Worm (Caenorhabditis elegans): ENCODE data around the gene spat-1.

spat-1 gene

DNA sequence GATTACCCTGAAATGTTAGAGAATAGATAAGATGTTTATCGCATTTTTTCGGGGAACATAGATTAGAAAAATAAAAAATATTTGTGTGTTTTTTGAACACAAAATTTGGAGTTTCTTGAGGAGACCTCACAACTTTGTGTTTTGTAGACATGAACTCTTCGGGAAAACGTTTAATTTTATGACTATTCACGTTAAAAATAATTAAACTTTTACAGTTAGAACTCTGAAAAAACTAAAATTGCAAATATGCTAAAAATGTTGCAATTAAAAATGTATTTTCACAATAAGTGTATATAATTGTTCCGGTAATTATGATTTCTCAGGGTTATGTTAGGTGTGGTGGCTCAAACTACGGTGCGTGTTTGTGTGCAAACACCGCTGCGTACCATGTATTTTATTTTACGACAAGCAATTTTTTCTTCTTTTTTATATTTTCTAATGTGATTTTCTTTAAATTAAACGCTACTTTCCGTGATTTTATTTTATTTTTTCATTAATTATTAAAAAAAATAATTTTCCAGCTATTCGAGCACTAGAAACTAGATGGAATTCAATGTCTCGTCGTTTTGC, at the start of gene spat-1, which contains the start of gene F57C2.5:
Gene spat-1, plus strand, starts transcription at position 520 of the 570 bp plus-strand sequence.
Gene F57C2.5, minus strand, starts transcription at position 7 of the 570 bp plus-strand sequence.
- no peak for TF ChIP-seq unc-62 (GFP tag; optimal IDR thresholded peaks at IDR 0.05)

DNA sequence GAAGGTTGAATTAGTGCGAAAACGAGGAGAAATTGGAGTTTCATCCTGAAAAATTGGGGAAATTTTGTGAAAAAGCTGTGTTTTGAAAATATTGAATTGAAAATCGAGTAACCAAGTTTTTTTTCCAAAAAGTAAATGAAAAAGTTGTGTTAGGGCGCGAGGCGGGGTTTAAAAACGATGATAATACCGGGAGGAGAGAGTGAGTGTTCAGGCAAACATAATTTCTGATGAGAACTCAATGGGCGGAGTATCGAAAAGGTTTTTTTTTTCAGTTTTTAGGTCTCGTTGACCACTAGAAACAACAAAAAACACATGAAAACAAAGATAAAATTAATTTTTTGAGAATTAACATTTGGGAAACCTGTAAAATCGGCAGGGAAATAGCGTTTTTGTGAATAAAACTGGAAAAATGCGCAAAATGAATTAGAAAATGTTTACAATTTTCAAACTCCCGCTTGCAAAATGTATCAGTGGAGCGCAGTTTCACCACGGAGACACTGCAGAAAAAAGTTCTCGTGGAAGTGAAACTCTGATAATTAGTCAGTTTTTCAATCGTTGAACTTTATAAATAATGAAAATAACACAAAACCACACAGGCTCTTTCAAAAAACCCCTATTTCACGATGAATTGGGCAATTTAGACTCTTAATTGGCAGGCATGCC, 48.8 kb upstream of the spat-1 start, which contains the start of gene C13B4.1:
Gene C13B4.1, minus strand, starts transcription at position 51 of the 663 bp plus-strand sequence.
- no peak for TF ChIP-seq unc-62 (GFP tag; optimal IDR thresholded peaks at IDR 0.05)

DNA sequence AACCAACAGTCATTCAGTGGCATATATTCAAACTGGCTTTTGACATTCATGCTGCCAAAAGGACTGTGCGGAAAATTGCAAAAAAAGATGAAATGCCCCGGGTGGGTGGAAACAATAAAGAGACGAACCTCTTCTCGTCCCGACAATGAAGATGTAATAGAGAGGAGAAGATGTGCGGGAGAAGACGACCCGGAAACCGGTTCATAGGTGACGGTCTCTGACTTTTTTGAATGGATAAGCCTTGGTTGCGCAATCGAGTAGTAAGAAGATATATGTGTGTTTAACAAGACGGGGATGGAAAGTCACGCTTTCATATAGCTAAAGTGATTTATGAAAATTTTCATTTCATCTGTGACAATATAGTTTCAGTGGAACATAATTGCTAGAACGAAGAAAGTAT, 47.8 kb upstream of the spat-1 start:
- TF ChIP-seq unc-62 (GFP tag; optimal IDR thresholded peaks at IDR 0.05), result no peak

DNA sequence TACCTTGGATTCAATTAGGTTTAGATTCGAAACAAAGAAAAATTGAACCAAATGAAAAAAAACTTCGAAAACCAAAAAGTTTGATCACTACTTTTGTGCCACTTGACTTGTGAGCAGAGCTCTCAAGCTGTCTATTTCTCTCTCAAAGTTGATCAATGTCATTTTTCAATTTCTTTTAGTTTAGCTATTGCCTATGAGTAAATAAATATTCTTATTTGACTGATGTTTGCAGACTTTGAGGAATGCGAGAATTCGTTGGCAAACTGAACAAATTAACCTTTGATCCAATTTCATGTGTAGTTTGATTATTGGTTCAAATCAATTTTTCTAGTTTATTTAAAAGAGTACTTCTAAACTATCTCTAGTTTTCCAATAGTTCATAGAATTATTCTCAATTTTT, 44.7 kb upstream of the spat-1 start:
- TF ChIP-seq unc-62 (GFP tag; optimal IDR thresholded peaks at IDR 0.05), result no peak

DNA sequence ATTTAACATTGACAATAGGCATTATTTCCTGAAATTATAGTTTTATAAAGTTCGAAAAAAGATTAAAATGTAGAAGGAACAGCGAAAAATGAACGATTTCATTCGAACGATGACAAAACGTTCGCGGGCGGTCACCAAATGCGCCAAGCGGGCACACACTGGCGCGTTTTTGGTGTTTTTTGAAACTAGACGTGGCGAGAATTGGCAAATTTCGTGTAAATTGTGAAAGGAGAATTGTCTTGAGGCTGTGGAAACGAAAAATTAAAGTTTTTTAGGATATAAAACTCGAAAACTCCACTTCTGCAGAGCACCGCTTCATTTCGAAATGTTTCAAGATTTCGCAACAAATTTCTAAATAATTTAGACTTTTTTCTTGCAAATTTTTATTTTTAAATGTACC, 39.9 kb upstream of the spat-1 start, which contains the start of gene usp-14:
Gene usp-14, minus strand, starts transcription at position 28 of the 400 bp plus-strand sequence.
- TF ChIP-seq unc-62 (GFP tag; optimal IDR thresholded peaks at IDR 0.05), result no peak

DNA sequence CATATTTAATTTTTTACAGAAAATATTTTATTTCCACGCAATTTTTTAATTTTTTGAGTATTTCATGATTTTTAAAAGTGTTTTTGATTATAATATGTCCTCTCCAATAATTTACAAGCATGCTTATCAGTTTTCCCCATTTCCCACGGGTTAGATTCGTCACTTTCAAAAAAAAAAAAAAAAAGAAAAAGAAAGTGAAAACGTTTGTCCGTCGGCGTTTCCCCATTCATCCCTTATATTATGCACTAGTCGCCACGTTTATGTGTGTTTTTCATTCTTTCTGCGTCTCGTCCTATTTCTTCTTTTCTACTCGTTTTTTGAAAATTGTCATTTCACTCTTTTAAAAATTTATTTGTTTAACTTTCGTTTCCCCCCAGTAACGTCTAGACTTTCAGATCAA, 39.1 kb upstream of the spat-1 start, which contains the start of gene vnut-1:
Gene vnut-1, plus strand, starts transcription at position 396 of the 400 bp plus-strand sequence.
- no peak for TF ChIP-seq unc-62 (GFP tag; optimal IDR thresholded peaks at IDR 0.05)

DNA sequence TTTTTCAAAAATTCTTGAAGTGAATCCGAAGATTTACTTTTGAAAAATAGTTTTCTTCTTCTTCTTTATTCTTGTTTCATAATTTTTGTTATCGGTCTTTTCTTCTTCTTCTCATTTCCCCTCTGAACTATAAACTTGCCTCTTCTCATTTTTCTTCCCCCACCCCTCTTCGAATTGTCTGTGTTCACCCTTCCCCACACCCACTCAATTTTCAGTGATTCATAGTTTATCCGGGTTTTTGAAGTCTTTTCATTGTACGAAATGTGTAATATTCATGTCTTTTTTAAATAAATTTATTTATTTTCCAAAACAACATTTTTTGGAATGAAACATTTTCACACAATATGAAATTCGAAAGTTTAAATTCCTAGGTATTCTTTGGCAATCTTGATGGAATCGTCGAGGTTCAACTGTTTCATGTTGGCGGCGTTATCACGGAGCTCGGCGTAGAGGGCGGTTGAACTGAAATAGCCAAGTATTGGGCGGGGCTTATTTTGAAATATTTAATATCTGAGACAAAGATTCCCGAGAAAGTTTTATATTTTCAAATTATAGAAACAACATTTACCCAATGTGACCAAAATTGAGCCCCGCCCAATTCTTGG, 35.9 kb upstream of the spat-1 start:
- no peak for TF ChIP-seq unc-62 (GFP tag; optimal IDR thresholded peaks at IDR 0.05)

DNA sequence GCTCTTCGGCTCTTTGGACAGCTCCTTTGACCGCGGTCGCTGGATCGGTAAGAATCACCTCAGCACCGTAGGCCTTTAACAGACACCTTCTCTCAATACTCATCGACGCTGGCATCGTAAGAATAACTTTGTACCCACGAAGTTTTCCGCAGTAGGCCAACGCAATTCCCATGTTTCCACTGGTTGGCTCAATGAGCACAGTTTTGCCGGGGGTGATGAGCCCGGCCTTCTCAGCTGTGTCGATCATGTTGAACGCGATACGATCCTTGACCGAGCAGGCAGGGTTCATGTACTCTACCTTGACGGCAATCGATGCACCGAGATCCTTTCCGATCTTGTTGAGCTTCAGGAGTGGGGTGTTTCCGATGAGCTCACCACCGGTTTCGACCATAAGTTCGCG, 34.5 kb upstream of the spat-1 start:
- TF ChIP-seq unc-62 (GFP tag; optimal IDR thresholded peaks at IDR 0.05), result no peak

DNA sequence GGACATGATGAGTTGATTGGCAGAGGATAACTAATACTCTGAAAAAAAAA, 34.3 kb upstream of the spat-1 start, which contains the start of gene cysl-2:
Gene cysl-2, minus strand, starts transcription at position 38 of the 50 bp plus-strand sequence.
- no peak for TF ChIP-seq unc-62 (GFP tag; optimal IDR thresholded peaks at IDR 0.05)

DNA sequence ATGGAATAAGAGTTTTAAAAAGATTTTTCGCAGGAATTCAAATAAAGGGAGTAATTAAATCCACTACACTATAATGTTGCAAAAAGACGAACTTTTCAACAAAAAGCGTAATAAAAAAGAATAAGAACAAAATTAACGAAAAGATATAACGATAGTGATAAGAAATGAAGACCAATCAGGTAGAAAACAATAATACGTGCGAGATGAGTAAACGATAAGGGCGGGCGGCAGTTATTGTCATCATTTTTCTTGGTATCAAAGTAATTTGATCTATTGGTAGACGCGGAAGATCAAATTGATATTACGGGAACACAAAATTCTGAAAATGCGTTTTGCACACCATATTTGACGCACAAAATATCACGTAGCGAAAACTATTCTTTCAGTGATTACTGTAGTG, 34.1 kb upstream of the spat-1 start:
- TF ChIP-seq unc-62 (GFP tag; optimal IDR thresholded peaks at IDR 0.05), result no peak

DNA sequence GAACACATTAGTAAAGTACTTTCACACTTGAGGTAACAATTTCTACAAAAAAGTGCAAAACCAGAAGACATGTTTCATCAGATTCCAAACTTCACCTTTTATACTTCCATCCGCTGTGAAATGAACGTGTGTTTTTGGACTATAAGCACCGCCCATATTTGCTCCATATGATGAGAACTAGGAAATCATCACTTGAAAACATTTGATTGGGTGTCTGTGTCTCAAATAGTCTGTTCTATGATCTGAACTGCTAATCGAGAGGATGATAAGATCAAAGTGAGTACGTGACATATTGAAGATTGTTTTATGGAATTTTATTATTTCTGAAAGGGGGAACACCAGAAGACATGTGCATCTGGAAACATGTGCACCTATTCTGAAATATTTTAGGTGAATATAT, 33.2 kb upstream of the spat-1 start:
- TF ChIP-seq unc-62 (GFP tag; optimal IDR thresholded peaks at IDR 0.05), result no peak

DNA sequence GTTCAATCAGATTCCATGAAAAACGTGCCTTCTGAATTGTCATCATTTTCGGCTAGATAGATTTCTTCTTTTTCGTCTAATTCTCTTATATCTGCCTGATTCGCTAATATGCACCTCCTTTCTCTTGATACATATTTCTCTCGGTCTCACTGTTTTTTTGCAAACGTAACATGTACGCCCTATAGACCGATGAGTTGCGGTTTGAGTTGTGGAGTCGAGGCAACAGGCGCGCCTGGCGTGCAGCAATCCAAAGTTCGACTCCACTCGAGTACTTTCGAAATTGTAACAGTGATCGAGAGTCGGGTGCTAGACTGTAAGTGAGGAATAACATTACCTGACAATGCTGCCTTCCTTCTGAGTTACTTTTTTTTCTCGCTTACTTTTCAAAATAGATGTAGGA, 31.7 kb upstream of the spat-1 start:
- TF ChIP-seq unc-62 (GFP tag; optimal IDR thresholded peaks at IDR 0.05), result no peak

DNA sequence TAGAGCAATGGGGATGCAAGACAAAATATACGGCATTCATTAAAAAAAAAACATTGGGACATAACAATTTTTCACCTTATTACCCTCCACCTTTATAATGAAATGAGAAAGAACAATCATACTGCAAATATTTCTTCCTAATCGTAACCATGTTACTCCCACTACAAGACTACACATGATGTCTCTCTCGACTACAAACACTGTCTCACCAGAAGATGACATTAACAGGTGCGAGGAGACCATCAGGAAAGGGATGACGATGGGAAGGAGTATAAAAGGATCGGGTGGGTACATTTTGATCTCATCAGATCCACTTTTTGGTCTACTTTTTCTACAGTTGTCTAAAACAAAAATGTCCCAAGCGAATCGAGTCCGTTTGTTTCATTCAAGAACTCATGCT, 30.7 kb upstream of the spat-1 start, which contains the start of gene dhs-8:
Gene dhs-8, plus strand, starts transcription at position 179 of the 400 bp plus-strand sequence.
- no peak for TF ChIP-seq unc-62 (GFP tag; optimal IDR thresholded peaks at IDR 0.05)

DNA sequence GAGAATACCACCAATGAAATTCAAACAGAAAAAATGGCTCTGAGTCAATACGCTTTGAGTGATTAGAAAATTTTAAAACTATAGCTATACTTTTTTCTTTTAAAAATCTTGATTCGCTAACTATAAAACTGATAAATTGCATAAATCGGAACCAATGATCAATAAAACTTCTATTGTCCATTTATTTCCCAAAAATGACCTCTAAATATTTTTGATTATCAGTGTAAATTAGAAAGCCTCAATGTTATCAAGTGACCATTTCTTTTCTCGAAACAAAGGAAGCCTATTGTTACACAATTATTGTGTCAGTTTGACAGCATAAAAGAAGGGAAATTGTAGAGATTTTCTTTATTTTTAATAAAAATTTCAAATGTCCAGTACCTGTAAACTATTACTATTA, 28.4 kb upstream of the spat-1 start, which contains the start of gene K10H10.4:
Gene K10H10.4, plus strand, starts transcription at position 301 of the 400 bp plus-strand sequence.
- TF ChIP-seq unc-62 (GFP tag; optimal IDR thresholded peaks at IDR 0.05), result no peak

DNA sequence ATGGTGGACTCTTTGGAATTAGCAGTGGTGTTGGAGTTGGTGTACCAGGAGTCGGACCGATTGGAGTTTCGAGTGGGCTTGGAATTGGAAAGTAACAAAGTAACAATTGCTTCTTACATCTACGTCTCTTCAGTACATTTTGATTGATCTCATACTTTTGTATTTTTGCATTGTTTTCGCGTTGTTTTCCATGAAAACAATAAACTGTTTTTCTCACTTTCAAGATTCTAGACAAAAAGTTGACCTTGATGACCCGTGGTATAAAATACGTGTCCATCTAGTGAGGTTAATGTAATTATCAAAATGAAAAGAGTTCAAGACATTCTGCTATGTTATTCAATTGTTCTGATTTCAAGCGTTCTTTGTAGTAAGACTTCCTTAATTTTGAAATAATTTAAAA, 27.1 kb upstream of the spat-1 start, which contains the start of gene K10H10.5:
Gene K10H10.5, plus strand, starts transcription at position 301 of the 400 bp plus-strand sequence.
- TF ChIP-seq unc-62 (GFP tag; optimal IDR thresholded peaks at IDR 0.05), result no peak

DNA sequence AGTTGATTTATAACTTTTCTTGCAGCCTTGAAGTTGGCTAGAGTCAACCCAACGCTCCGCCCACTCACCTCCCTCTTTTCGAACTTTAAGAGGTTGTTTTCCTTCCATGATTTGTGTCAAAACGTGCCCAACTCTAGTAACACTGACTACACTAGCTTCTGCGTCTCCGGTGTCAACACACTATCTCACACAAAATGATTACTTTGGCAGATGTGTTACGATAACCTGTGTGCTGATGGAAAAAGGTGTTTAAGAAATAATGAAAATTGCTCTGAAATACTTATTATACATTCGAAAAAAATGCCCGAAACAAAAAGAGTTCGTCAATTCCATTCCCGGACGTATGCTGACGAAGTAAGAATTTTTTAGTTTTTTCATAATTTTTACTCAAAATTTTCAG, 25.6 kb upstream of the spat-1 start, which contains the start of gene K10H10.6:
Gene K10H10.6, plus strand, starts transcription at position 301 of the 400 bp plus-strand sequence.
- no peak for TF ChIP-seq unc-62 (GFP tag; optimal IDR thresholded peaks at IDR 0.05)

DNA sequence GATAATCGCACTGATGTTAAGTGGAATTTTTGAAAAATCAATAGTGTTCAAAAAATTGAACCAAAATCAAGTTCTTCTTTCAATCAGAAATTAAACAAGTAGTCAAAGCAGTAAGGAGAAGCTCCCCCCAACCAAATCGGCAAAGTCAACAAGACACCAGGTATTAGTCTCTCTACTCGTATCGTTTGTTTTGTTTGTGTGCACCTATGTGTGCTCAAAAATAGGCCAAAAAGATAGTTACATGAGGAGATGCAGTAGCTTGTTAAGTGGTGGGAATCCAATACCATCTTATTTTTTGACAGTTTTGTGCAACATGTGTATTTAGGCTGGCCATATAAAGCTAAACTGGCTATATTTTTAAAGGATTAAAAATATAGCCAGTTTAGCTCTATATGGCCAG, 22.3 kb upstream of the spat-1 start, which contains the start of gene K10H10.12:
Gene K10H10.12, minus strand, starts transcription at position 101 of the 400 bp plus-strand sequence.
- TF ChIP-seq unc-62 (GFP tag; optimal IDR thresholded peaks at IDR 0.05), result no peak
